Fruit fly (Drosophila melanogaster) whole organism, pupa: ENCODE measurements around the gene CG32756.

ENCODE experiments used
- CG10348 ChIP-seq: fragments of 200-800 bp; sonication (Bioruptor generic); IDR thresholded peaks from 2 replicates; pipeline ENCODE4 v1.3.6; 2022; ENCODE audit warnings: missing biosample characterization, missing genetic modification characterization
- CG12605 ChIP-seq: fragments of 200-800 bp; sonication (Bioruptor generic); IDR thresholded peaks from 2 replicates; pipeline ENCODE4 v1.3.6; 2022; ENCODE audit warnings: missing biosample characterization, missing genetic modification characterization
- CG13204 ChIP-seq: fragments of 200-800 bp; sonication (Bioruptor generic); optimal IDR thresholded peaks from 2 replicates; lab custom pipeline; 2018; ENCODE audit warnings: missing biosample characterization, mild to moderate bottlenecking, missing genetic modification characterization, moderate library complexity
- CG14655 ChIP-seq: fragments of 200-800 bp; sonication (Bioruptor generic); optimal IDR thresholded peaks from 3 replicates; lab custom pipeline; 2017; ENCODE audit warnings: mild to moderate bottlenecking, missing biosample characterization, missing genetic modification reagents, missing genetic modification characterization
- CG15710 ChIP-seq: fragments of 200-800 bp; sonication (Bioruptor generic); optimal IDR thresholded peaks from 2 replicates; lab custom pipeline; 2018; ENCODE audit warnings: missing biosample characterization, mild to moderate bottlenecking, missing genetic modification characterization, moderate library complexity
- CG17806 ChIP-seq: fragments of 200-800 bp; sonication (Bioruptor generic); optimal IDR thresholded peaks from 2 replicates; lab custom pipeline; 2018; ENCODE audit warnings: missing biosample characterization, mild to moderate bottlenecking, missing genetic modification characterization, moderate library complexity
- CG32121 ChIP-seq: fragments of 200-800 bp; sonication (Bioruptor generic); IDR thresholded peaks from 2 replicates; pipeline ENCODE4 v1.3.6; 2022; ENCODE audit warnings: missing biosample characterization, missing genetic modification characterization
- CG34367 ChIP-seq: fragments of 200-800 bp; sonication (Bioruptor generic); optimal IDR thresholded peaks from 2 replicates; lab custom pipeline; 2018; ENCODE audit warnings: missing biosample characterization, mild to moderate bottlenecking, missing genetic modification characterization
- CG4496 ChIP-seq: fragments of 200-800 bp; sonication (Bioruptor generic); IDR thresholded peaks from 3 replicates; pipeline ENCODE4 v1.3.6; 2022; ENCODE audit warnings: missing biosample characterization, missing genetic modification characterization
- CG8301 ChIP-seq: fragments of 200-800 bp; sonication (Bioruptor generic); optimal IDR thresholded peaks from 2 replicates; lab custom pipeline; 2018; ENCODE audit warnings: missing biosample characterization, mild to moderate bottlenecking, missing genetic modification characterization
- CG9948 ChIP-seq: fragments of 200-800 bp; sonication (Bioruptor generic); optimal IDR thresholded peaks from 2 replicates; lab custom pipeline; 2018; ENCODE audit warnings: missing biosample characterization, mild to moderate bottlenecking, missing genetic modification characterization, moderate library complexity
- D1 ChIP-seq: fragments of 200-800 bp; sonication (Bioruptor generic); optimal IDR thresholded peaks from 2 replicates; lab custom pipeline; 2018; ENCODE audit warnings: missing biosample characterization, mild to moderate bottlenecking, missing genetic modification characterization, moderate library complexity
- EcR ChIP-seq: fragments of 200-800 bp; sonication (Bioruptor generic); optimal IDR thresholded peaks from 3 replicates; lab custom pipeline; 2019; ENCODE audit warnings: missing biosample characterization, missing genetic modification characterization, mild to moderate bottlenecking, moderate library complexity, missing genetic modification reagents
- Ets98B ChIP-seq: fragments of 200-800 bp; sonication (Bioruptor generic); IDR thresholded peaks from 2 replicates; pipeline ENCODE4 v1.3.6; 2022; ENCODE audit warnings: missing biosample characterization, missing genetic modification characterization
- Pif1A ChIP-seq: fragments of 200-800 bp; sonication (Bioruptor generic); optimal IDR thresholded peaks from 3 replicates; lab custom pipeline; 2016; ENCODE audit warnings: missing biosample characterization, missing genetic modification characterization
- Pif1B ChIP-seq: fragments of 200-800 bp; sonication (Bioruptor generic); optimal IDR thresholded peaks from 3 replicates; lab custom pipeline; 2016; ENCODE audit warnings: missing biosample characterization, missing genetic modification characterization
- Snoo ChIP-seq: fragments of 200-800 bp; sonication (Bioruptor generic); optimal IDR thresholded peaks from 3 replicates; lab custom pipeline; 2017; ENCODE audit warnings: missing biosample characterization, mild to moderate bottlenecking, missing genetic modification characterization, inconsistent platforms
- fd96Ca ChIP-seq: fragments of 200-800 bp; sonication (Bioruptor generic); IDR thresholded peaks from 3 replicates; pipeline ENCODE4 v1.3.6; 2022; ENCODE audit warnings: missing biosample characterization, missing genetic modification characterization
- gl ChIP-seq: fragments of 200-800 bp; sonication (Bioruptor generic); optimal IDR thresholded peaks from 2 replicates; lab custom pipeline; 2018; ENCODE audit warnings: missing biosample characterization, mild to moderate bottlenecking, missing genetic modification characterization
- rn ChIP-seq: fragments of 200-800 bp; sonication (Bioruptor generic); IDR thresholded peaks from 2 replicates; pipeline ENCODE4 v1.3.6; 2022; ENCODE audit warnings: missing biosample characterization, missing genetic modification characterization

Gene CG32756

DNA sequence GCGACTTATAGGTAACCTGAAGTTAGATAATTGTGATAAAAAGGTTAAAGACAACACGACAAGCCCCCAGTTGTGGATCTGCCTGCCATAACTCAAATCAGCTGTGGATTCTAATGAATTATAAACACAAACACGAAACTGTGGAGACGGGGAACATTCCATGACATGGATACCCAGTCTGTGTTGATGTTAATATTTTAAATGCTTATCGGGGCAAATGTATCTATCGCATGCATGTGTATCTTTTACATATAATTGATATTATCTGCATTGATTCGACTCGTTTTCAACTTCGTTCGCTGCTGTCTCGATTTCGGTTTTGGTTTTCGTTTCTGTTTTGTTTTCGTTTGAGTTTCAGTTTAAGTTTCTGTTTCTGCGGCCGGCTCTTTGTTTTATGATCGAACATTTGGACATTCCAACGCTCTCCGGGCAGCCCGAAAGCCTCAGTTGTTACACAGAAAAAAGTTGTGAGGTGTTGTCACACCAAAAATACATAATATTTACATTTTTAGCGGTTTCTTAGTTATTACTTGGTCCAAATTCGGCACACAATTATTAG is 47.4 kb downstream of the CG32756 start:
- TF ChIP-seq EcR (GFP tag; lab: Kevin White, UChicago) (no peak), Pif1B (GFP tag; lab: Kevin White, UChicago) (no peak), Ets98B (no peak), rn (no peak), D1 (tag; lab: Kevin White, UChicago) (no peak), CG17806 (tag; lab: Kevin White, UChicago) (no peak), Pif1A (GFP tag; lab: Kevin White, UChicago) (no peak), CG10348 (GFP tag; lab: Robert Waterston, UW) (no peak), CG32121 (GFP tag; lab: Robert Waterston, UW) (no peak), CG9948 (no peak), gl (tag; lab: Kevin White, UChicago) (no peak), CG4496 (GFP tag; lab: Robert Waterston, UW) (no peak), CG15710 (no peak), CG8301 (tag; lab: Kevin White, UChicago) (no peak), Snoo (tag; lab: Kevin White, UChicago) (no peak), CG34367 (tag; lab: Kevin White, UChicago) (no peak)

- no peak for TF ChIP-seq EcR (GFP tag; lab: Kevin White, UChicago)
- no peak for TF ChIP-seq D1 (tag; lab: Kevin White, UChicago)
- TF ChIP-seq CG32121 (GFP tag; lab: Robert Waterston, UW): no peak
- TF ChIP-seq CG34367 (tag; lab: Kevin White, UChicago): no peak
- TF ChIP-seq CG8301 (tag; lab: Kevin White, UChicago): no peak
- no peak for TF ChIP-seq Pif1A (GFP tag; lab: Kevin White, UChicago)
- no peak for TF ChIP-seq CG14655 (GFP tag; lab: Kevin White, UChicago)
- no peak for TF ChIP-seq CG15710
- TF ChIP-seq fd96Ca (GFP tag; lab: Robert Waterston, UW): no peak
- TF ChIP-seq CG4496 (GFP tag; lab: Robert Waterston, UW): no peak
- no peak for TF ChIP-seq CG13204 (GFP tag; lab: Kevin White, UChicago)
- no peak for TF ChIP-seq CG12605 (GFP tag; lab: Robert Waterston, UW)
- no peak for TF ChIP-seq gl (tag; lab: Kevin White, UChicago)
- no peak for TF ChIP-seq CG17806 (tag; lab: Kevin White, UChicago)
- no peak for TF ChIP-seq CG9948
- no peak for TF ChIP-seq rn
- TF ChIP-seq Snoo (tag; lab: Kevin White, UChicago): no peak
Observed at dm6 chrX:5995951-5996350, 50.5 kb downstream of the CG32756 start.

DNA sequence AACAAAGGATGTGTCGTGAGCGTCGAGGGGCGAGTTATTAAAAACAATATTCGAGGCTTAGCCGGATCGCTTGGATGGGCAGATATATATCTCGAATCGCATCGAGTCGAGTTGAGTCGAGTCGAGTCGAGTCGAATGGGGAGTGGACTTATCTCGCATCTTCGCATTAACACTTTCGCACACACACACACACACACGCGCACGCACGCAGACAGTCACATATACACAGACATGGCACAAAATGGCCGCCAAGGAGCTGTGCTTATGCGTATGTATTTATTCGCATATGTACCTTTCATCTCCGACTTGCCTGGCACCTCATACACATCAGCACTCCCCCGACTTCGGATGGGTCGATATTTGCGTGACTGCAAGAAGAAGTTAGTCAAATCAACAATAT is 52.4 kb downstream of the CG32756 start:
- no peak for TF ChIP-seq CG13204 (GFP tag; lab: Kevin White, UChicago)
